Worm (Caenorhabditis elegans): ENCODE measurements around the gene F44E5.4.

Gene F44E5.4

ce11 chrII:11749490-11750172 lies 9.5 kb downstream of the F44E5.4 start (continued):
- TF ChIP-seq ama-1 (optimal IDR thresholded peaks at IDR 0.05): no peak
- TF ChIP-seq fos-1 (tag; optimal IDR thresholded peaks at IDR 0.05): no peak
- TF ChIP-seq tag-97 (GFP tag; IDR thresholded peaks at IDR 0.05): no peak
- no peak for TF ChIP-seq vab-7 (GFP tag; IDR thresholded peaks at IDR 0.05)
- TF ChIP-seq ztf-11 (tag; optimal IDR thresholded peaks at IDR 0.05): no peak
- TF ChIP-seq ceh-44 (GFP tag; IDR thresholded peaks at IDR 0.05): 0 out of 2 replicates have a peak, but pooled peaks have one; percentile 18
- TF ChIP-seq php-3 (GFP tag; IDR thresholded peaks at IDR 0.05): 0 out of 2 replicates have a peak, but pooled peaks have one; percentile 27
- TF ChIP-seq spr-3 (GFP tag; optimal IDR thresholded peaks at IDR 0.05): peak; percentile 79
- TF ChIP-seq fkh-10 (GFP tag; optimal IDR thresholded peaks at IDR 0.05): peak; percentile 87
- peak; percentile 10 for TF ChIP-seq pqm-1 (tag; optimal IDR thresholded peaks at IDR 0.05)

ce11 chrII:11748494-11748893 lies 10.6 kb downstream of the F44E5.4 start, which contains the start of the genes F44E5.17 and gpb-1:
F44E5.17 (minus strand) TSS chrII:11748594.
gpb-1 (minus strand) TSS chrII:11748611.
- peak; percentile 2 for TF ChIP-seq ceh-28 (tag; optimal IDR thresholded peaks at IDR 0.05)
- no peak for TF ChIP-seq ceh-62 (tag; optimal IDR thresholded peaks at IDR 0.05)
- TF ChIP-seq pha-4 (GFP tag; IDR thresholded peaks at IDR 0.05): 0 out of 2 replicates have a peak, but pooled peaks have one; percentile 23
- no peak for TF ChIP-seq pha-4 (tag; optimal IDR thresholded peaks at IDR 0.05)
- TF ChIP-seq dve-1 (tag; optimal IDR thresholded peaks at IDR 0.05; ENCODE audit: insufficient read depth): peak; percentile 22
- TF ChIP-seq mep-1 (tag; optimal IDR thresholded peaks at IDR 0.05): peak; percentile 20

DNA sequence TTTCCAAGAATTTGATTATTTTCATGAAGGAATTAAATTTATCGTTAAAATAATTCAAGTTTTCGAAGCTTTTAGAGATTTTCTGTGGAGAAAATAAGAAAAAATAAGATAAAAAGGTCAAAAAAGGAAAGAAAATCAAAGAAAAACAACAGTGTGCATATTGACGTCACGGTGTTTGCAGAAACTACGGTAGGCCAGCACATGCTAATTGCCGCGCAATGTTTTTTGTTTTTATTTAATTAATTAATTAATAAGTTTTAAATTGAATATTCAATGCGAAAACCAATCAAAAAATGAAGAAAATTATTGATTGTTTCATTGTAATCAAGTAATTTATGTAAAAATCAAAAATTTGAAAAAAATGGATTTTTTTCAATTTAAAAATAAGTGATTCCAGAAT lies 11.2 kb downstream of the F44E5.4 start:
- TF ChIP-seq mes-2 (tag; optimal IDR thresholded peaks at IDR 0.05; ENCODE audit: poor library complexity, severe bottlenecking) (peak; percentile 15), ceh-32 (tag; optimal IDR thresholded peaks at IDR 0.05; ENCODE audit: poor library complexity) (no peak), lim-7 (GFP tag; IDR thresholded peaks at IDR 0.05) (no peak), attf-4 (tag; optimal IDR thresholded peaks at IDR 0.05) (no peak), T20F7.1 (GFP tag; optimal IDR thresholded peaks at IDR 0.05) (peak; percentile 35), lsy-2 (tag; optimal IDR thresholded peaks at IDR 0.05) (peak; percentile 24 to 95), dmd-6 (GFP tag; IDR thresholded peaks at IDR 0.05) (no peak), lin-38 (GFP tag; IDR thresholded peaks at IDR 0.05) (0 out of 2 replicates have a peak, but pooled peaks have one; percentile 9), ztf-7 (tag; optimal IDR thresholded peaks at IDR 0.05) (no peak)

DNA sequence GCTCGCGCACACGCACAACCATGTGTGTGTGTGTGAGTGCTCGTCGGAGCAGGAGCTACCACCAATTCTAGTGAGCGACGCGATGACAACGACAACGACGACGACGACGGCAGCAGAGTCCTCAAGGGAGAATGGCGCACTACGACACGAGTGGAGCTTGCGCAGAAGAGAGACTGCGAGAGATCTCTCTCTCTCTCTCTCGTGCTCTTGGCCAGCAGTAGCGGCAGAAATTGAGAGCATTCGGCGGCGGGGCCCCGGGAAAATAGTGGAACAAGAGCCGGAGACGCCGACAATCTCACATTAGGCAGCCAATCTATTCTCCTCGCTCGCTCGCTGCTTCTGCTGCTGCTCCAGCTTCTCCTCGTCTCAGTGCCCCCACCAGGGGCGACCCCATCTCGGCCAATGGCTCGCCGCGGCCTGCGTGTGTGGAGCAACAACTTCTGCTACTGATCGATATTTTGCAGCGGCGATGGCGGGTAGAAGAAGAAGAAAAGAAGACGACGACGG lies 12.3 kb downstream of the F44E5.4 start:
- TF ChIP-seq arid-1 (GFP tag; conservative IDR thresholded peaks at IDR 0.05) (0 out of 2 replicates have a peak, but pooled peaks have one; percentile 8), lin-13 (GFP tag; optimal IDR thresholded peaks at IDR 0.05) (peak; percentile 1), mdl-1 (tag; optimal IDR thresholded peaks at IDR 0.05) (peak; percentile 5 to 73), ceh-62 (tag; optimal IDR thresholded peaks at IDR 0.05) (no peak), zag-1 (tag; optimal IDR thresholded peaks at IDR 0.05) (peak; percentile 32), ceh-20 (GFP tag; IDR thresholded peaks at IDR 0.05) (peak; percentile 66), snpc-4 (tag; optimal IDR thresholded peaks at IDR 0.05) (no peak), aha-1 (tag) (peak; percentile 56), daf-16 (GFP tag; optimal IDR thresholded peaks at IDR 0.05) (peak in 1 of 2 experiments; percentile 9), daf-16 (tag; optimal IDR thresholded peaks at IDR 0.05) (no peak), nhr-41 (GFP tag; IDR thresholded peaks at IDR 0.05) (no peak), mxl-3 (GFP tag; optimal IDR thresholded peaks at IDR 0.05) (peak; percentile 21), mes-2 (tag; optimal IDR thresholded peaks at IDR 0.05; ENCODE audit: poor library complexity, severe bottlenecking) (peak; percentile 64), zip-2 (tag; optimal IDR thresholded peaks at IDR 0.05) (no peak), madf-5 (GFP tag; IDR thresholded peaks at IDR 0.05) (0 out of 4 replicates have a peak, but pooled peaks of 1 of the 2 experiments have one; percentile 16), gei-8 (GFP tag; optimal IDR thresholded peaks at IDR 0.05) (peak; percentile 39), lsy-2 (tag; optimal IDR thresholded peaks at IDR 0.05) (peak; percentile 46 to 59), fkh-10 (GFP tag; optimal IDR thresholded peaks at IDR 0.05) (peak; percentile 84), daf-8 (GFP tag; IDR thresholded peaks at IDR 0.05) (0 out of 2 replicates have a peak, but pooled peaks have one; percentile 72), tra-1 (GFP tag; IDR thresholded peaks at IDR 0.05) (0 out of 2 replicates have a peak, but pooled peaks have one; percentile 17), F37D6.2 (tag; optimal IDR thresholded peaks at IDR 0.05) (peak; percentile 87), pha-4 (GFP tag; IDR thresholded peaks at IDR 0.05) (peak; percentile 54; the same call in 1 of the 2 replicates), pha-4 (tag; optimal IDR thresholded peaks at IDR 0.05) (no peak), D1046.2 (GFP tag; IDR thresholded peaks at IDR 0.05) (0 out of 2 replicates have a peak, but pooled peaks have one; percentile 27), R02D3.7 (tag; optimal IDR thresholded peaks at IDR 0.05) (no peak), zfp-2 (tag; optimal IDR thresholded peaks at IDR 0.05) (peak; percentile 5)
